Fruit fly (Drosophila melanogaster) whole organism, adult: Measurements from ENCODE around the gene Pdfr.

Source experiments
- CG11617 ChIP-seq: fragments of 200-800 bp; sonication (Bioruptor generic); optimal IDR thresholded peaks from 2 replicates; lab custom pipeline; 2017; ENCODE audit warnings: mild to moderate bottlenecking, missing biosample characterization, missing genetic modification reagents, missing genetic modification characterization
- CG12768 ChIP-seq: fragments of 200-800 bp; sonication (Bioruptor generic); optimal IDR thresholded peaks from 2 replicates; lab custom pipeline; 2017; ENCODE audit warnings: missing biosample characterization, missing genetic modification characterization, mild to moderate bottlenecking, moderate library complexity, missing genetic modification reagents
- CG14711 ChIP-seq: fragments of 200-800 bp; sonication (Bioruptor generic); optimal IDR thresholded peaks from 2 replicates; lab custom pipeline; 2018; ENCODE audit warnings: missing biosample characterization, mild to moderate bottlenecking, missing genetic modification characterization, moderate library complexity
- CG1620 ChIP-seq: fragments of 200-800 bp; sonication (Bioruptor generic); optimal IDR thresholded peaks from 2 replicates; lab custom pipeline; 2016; ENCODE audit warnings: missing biosample characterization, missing genetic modification characterization
- CG33017 ChIP-seq: fragments of 200-800 bp; sonication (Bioruptor generic); optimal IDR thresholded peaks from 2 replicates; lab custom pipeline; 2018; ENCODE audit warnings: missing biosample characterization, mild to moderate bottlenecking, missing genetic modification characterization, moderate library complexity
- CG5204 ChIP-seq: fragments of 200-800 bp; sonication (Bioruptor generic); optimal IDR thresholded peaks from 2 replicates; lab custom pipeline; 2016; ENCODE audit warnings: missing biosample characterization, missing genetic modification characterization
- CG7045 ChIP-seq: fragments of 200-800 bp; sonication (Bioruptor generic); optimal IDR thresholded peaks from 2 replicates; lab custom pipeline; 2017; ENCODE audit warnings: missing biosample characterization, mild to moderate bottlenecking, missing genetic modification characterization
- CG7101 ChIP-seq: fragments of 200-800 bp; sonication (Bioruptor generic); optimal IDR thresholded peaks from 2 replicates; lab custom pipeline; 2018; ENCODE audit warnings: missing biosample characterization, mild to moderate bottlenecking, missing genetic modification characterization, moderate library complexity
- Clk ChIP-seq: fragments of 200-800 bp; sonication (Bioruptor generic); optimal IDR thresholded peaks from 2 replicates; lab custom pipeline; 2017; ENCODE audit warnings: missing biosample characterization, missing genetic modification characterization
- Crg-1 ChIP-seq: fragments of 200-800 bp; sonication (Bioruptor generic); optimal IDR thresholded peaks from 2 replicates; lab custom pipeline; 2016; ENCODE audit warnings: missing biosample characterization, missing genetic modification characterization
- Hr96 ChIP-seq: fragments of 200-800 bp; sonication (Bioruptor generic); optimal IDR thresholded peaks from 2 replicates; lab custom pipeline; 2016; ENCODE audit warnings: missing biosample characterization, missing genetic modification characterization
- Mnt ChIP-seq: fragments of 200-800 bp; sonication (Bioruptor generic); optimal IDR thresholded peaks from 2 replicates; lab custom pipeline; 2016; ENCODE audit warnings: missing biosample characterization, mild to moderate bottlenecking, missing genetic modification characterization
- bab1 ChIP-seq: fragments of 200-800 bp; sonication (Bioruptor generic); optimal IDR thresholded peaks from 3 replicates; lab custom pipeline; 2019; ENCODE audit warnings: missing biosample characterization, mild to moderate bottlenecking, missing genetic modification characterization, moderate library complexity
- cic ChIP-seq: fragments of 200-800 bp; sonication (Bioruptor generic); optimal IDR thresholded peaks from 2 replicates; lab custom pipeline; 2017; ENCODE audit warnings: missing biosample characterization, mild to moderate bottlenecking, missing genetic modification characterization, moderate library complexity
- cnc ChIP-seq, 2 experiments: fragments of >200 bp; optimal IDR thresholded peaks; 2 replicates each; lab custom pipeline; 2017
- kay ChIP-seq: fragments of 200-800 bp; sonication (Bioruptor generic); peaks from one replicate; lab custom pipeline; 2016; ENCODE audit warnings: missing biosample characterization, missing genetic modification characterization, borderline replicate concordance
- ovo ChIP-seq: fragments of 200-800 bp; sonication (Bioruptor generic); optimal IDR thresholded peaks from 2 replicates; lab custom pipeline; 2016; ENCODE audit warnings: missing biosample characterization, missing genetic modification characterization
- pad ChIP-seq: fragments of 200-800 bp; sonication (Bioruptor generic); optimal IDR thresholded peaks from 3 replicates; lab custom pipeline; 2017; ENCODE audit warnings: missing biosample characterization, missing genetic modification characterization, mild to moderate bottlenecking, moderate library complexity, missing genetic modification reagents
- tj ChIP-seq: fragments of 200-800 bp; sonication (Bioruptor generic); optimal IDR thresholded peaks from 3 replicates; lab custom pipeline; 2017; ENCODE audit warnings: missing biosample characterization, mild to moderate bottlenecking, missing genetic modification characterization, moderate library complexity
- toe ChIP-seq: fragments of 200-800 bp; sonication (Bioruptor generic); optimal IDR thresholded peaks from 2 replicates; lab custom pipeline; 2016; ENCODE audit warnings: missing biosample characterization, missing genetic modification characterization

The Pdfr gene

dm6 chrX:2580319-2581008 is 28.5 kb downstream of the Pdfr start, which contains the start of the genes Vha36-3 and AANATL7:
Gene Vha36-3, minus strand, starts transcription at chrX:2580560.
Gene AANATL7, plus strand, starts transcription at chrX:2580958.
- TF ChIP-seq CG7045 (GFP tag; lab: Kevin White, UChicago) (no peak), CG12768 (GFP tag; lab: Kevin White, UChicago) (no peak)

dm6 chrX:2581793-2582503 is 29.9 kb downstream of the Pdfr start:
- TF ChIP-seq CG5204 = peak; percentile 37
- TF ChIP-seq toe = peak; percentile 33
- TF ChIP-seq CG14711 = no peak

dm6 chrX:2585055-2585715 is 33.2 kb downstream of the Pdfr start, which contains the start of gene CG13760:
Gene CG13760, minus strand, starts transcription at chrX:2585699.
- TF ChIP-seq toe (peak; percentile 13), ovo (GFP tag; lab: Kevin White, UChicago) (no peak), bab1 (GFP tag; lab: Kevin White, UChicago) (no peak)

dm6 chrX:2585716-2586082 is 33.7 kb downstream of the Pdfr start, which contains the start of gene wds:
Gene wds, plus strand, starts transcription at chrX:2585980.
- TF ChIP-seq Mnt (peak; percentile 90), cic (GFP tag; lab: Kevin White, UChicago) (no peak), toe (no peak), CG33017 (no peak)

- TF ChIP-seq CG11617 = peak; percentile 55
- no peak for TF ChIP-seq cic (GFP tag; lab: Kevin White, UChicago)
- peak; percentile 51 for TF ChIP-seq CG7101 (tag; lab: Kevin White, UChicago)
- TF ChIP-seq Mnt = peak; percentile 60
- TF ChIP-seq bab1 (GFP tag; lab: Kevin White, UChicago) = peak; percentile 57
- TF ChIP-seq ovo (GFP tag; lab: Kevin White, UChicago) = peak; percentile 10
- peak; percentile 17 for TF ChIP-seq CG14711
- TF ChIP-seq CG1620 = peak; percentile 43
- no peak for TF ChIP-seq Crg-1
- peak; percentile 2 for TF ChIP-seq toe
- TF ChIP-seq tj (GFP tag; lab: Kevin White, UChicago) = peak; percentile 47
- TF ChIP-seq Hr96 (GFP tag; lab: Kevin White, UChicago) = peak; percentile 38
- no peak for TF ChIP-seq cnc (optimal IDR thresholded peaks at IDR 0.05; lab: Kevin White, UChicago)
- peak; percentile 1 for TF ChIP-seq CG12768 (GFP tag; lab: Kevin White, UChicago)
- TF ChIP-seq CG7045 (GFP tag; lab: Kevin White, UChicago) = peak; percentile 2
- TF ChIP-seq kay (GFP tag; lab: Kevin White, UChicago) = no peak
These were observed 36.7 kb downstream of the Pdfr start, which contains the start of gene egh for dm6 chrX:2588415-2589411. Gene egh, plus strand, starts transcription at chrX:2588503.

- TF ChIP-seq CG5204 (peak; percentile 24), CG1620 (peak; percentile 60), CG14711 (peak; percentile 85), Crg-1 (peak; percentile 75), kay (GFP tag; lab: Kevin White, UChicago) (no peak), CG7045 (GFP tag; lab: Kevin White, UChicago) (peak; percentile 70), cnc (optimal IDR thresholded peaks at IDR 0.05; lab: Kevin White, UChicago) (no peak), Clk (GFP tag; lab: Kevin White, UChicago) (peak; percentile 50), ovo (GFP tag; lab: Kevin White, UChicago) (no peak), bab1 (GFP tag; lab: Kevin White, UChicago) (peak; percentile 93), cic (GFP tag; lab: Kevin White, UChicago) (peak; percentile 35), Mnt (peak; percentile 54), tj (GFP tag; lab: Kevin White, UChicago) (peak; percentile 31), CG7101 (tag; lab: Kevin White, UChicago) (peak; percentile 92), CG33017 (peak; percentile 88), toe (no peak), CG12768 (GFP tag; lab: Kevin White, UChicago) (peak; percentile 84), pad (GFP tag; lab: Kevin White, UChicago) (peak; percentile 65), Hr96 (GFP tag; lab: Kevin White, UChicago) (peak; percentile 69), CG11617 (peak; percentile 54)
These were observed 37.5 kb downstream of the Pdfr start for dm6 chrX:2589446-2590038.
